Fruit fly (Drosophila melanogaster) S2 (cell line): ENCODE data around the gene CG3842.

Source experiments
- CG8478 ChIP-seq: fragments of >200 bp; optimal IDR thresholded peaks from 2 replicates; lab custom pipeline; 2018
- CTCF ChIP-seq, 2 experiments: fragments of >200 bp; optimal IDR thresholded peaks; 2 replicates each; lab custom pipeline; 2018

DNA sequence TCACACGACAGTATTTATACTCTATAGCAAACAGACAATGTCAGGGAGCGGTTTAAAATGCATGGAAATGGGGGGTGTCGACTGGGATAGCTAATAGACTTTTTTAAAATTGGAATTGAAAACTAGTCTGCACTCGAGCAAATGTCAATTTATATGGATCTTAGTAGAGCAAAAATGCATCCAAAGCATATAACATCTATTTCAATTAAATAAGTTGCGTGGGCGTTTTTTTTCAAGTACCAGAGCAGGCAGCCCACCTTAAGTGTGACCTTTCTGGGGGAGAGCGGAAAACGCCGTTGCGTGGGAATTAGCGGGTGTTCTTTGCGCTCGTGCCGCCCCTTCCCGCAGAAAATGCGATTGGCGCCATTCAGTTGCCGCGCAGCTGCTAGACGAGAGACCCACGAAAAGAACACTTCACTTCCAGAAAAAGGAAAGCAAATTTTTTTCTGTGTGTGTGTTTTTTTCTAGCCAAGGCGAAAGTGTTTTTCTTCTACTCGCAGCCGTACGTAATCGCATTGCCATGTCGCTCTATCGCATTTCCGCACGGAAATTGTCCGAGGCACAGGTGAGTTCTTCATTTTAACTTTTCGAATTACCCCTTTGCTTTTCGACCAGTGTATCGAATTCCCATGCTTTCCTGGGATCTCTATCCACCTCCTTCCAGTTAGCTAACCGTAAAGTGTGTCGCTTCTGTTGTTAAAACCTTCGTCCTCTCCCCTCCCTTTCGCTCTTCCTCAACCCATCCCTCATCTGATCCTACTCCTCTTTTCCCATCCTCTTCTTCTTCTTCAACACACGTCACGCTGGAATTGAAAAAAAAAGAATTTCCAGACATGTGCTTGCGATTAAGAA lies 14.6 kb downstream of the CG3842 start:
- TF ChIP-seq CTCF (optimal IDR thresholded peaks at IDR 0.05; lab: Kevin White, UChicago) (no peak), CG8478 (lab: Kevin White, UChicago) (no peak)
